Worm (Caenorhabditis elegans) whole organism, late embryonic: ENCODE measurements around the gene cyp-33B1.

ENCODE experiments used
- C08G9.2 ChIP-seq: sonication (generic microtip); optimal IDR thresholded peaks from 2 replicates; lab custom pipeline; 2016; ENCODE audit warnings: mild to moderate bottlenecking, missing genetic modification characterization, moderate library complexity, missing compliant biosample characterization
- F13H6.1 ChIP-seq: sonication (generic microtip); optimal IDR thresholded peaks from 2 replicates; lab custom pipeline; 2016; ENCODE audit warnings: missing genetic modification characterization, missing compliant biosample characterization
- K02D7.2 ChIP-seq: sonication (generic microtip); optimal IDR thresholded peaks from 2 replicates; lab custom pipeline; 2017; ENCODE audit warnings: mild to moderate bottlenecking, missing genetic modification characterization, missing compliant biosample characterization
- K09A11.1 ChIP-seq: sonication (generic microtip); optimal IDR thresholded peaks from 2 replicates; lab custom pipeline; 2017; ENCODE audit warnings: antibody characterized with exemption, mild to moderate bottlenecking, missing genetic modification characterization, missing compliant biosample characterization; ENCODE audit not compliant: insufficient read depth
- ama-1 ChIP-seq: fragments of 150-350 bp; optimal IDR thresholded peaks from 2 replicates; lab custom pipeline; 2014
- ceh-19 ChIP-seq: fragments of 200-800 bp; sonication (Bioruptor generic); optimal IDR thresholded peaks from 2 replicates; lab custom pipeline; 2018; ENCODE audit warnings: mild to moderate bottlenecking, missing genetic modification characterization, missing compliant biosample characterization
- ceh-24 ChIP-seq: sonication (generic microtip); optimal IDR thresholded peaks from 2 replicates; lab custom pipeline; 2016; ENCODE audit warnings: mild to moderate bottlenecking, missing genetic modification characterization, missing compliant biosample characterization
- ceh-30 ChIP-seq: fragments of 150-350 bp; optimal IDR thresholded peaks from 2 replicates; lab custom pipeline; 2014; ENCODE audit warnings: missing biosample characterization, missing genetic modification characterization
- ceh-31 ChIP-seq: sonication (generic microtip); optimal IDR thresholded peaks from 2 replicates; lab custom pipeline; 2016; ENCODE audit warnings: missing genetic modification characterization, missing compliant biosample characterization
- ceh-34 ChIP-seq: sonication (generic microtip); optimal IDR thresholded peaks from 2 replicates; lab custom pipeline; 2016; ENCODE audit warnings: mild to moderate bottlenecking, missing genetic modification characterization, missing compliant biosample characterization
- ceh-48 ChIP-seq: sonication (generic microtip); optimal IDR thresholded peaks from 2 replicates; lab custom pipeline; 2016; ENCODE audit warnings: missing genetic modification characterization, inconsistent platforms, missing compliant biosample characterization
- ceh-6 ChIP-seq: fragments of 200-800 bp; sonication (Bioruptor generic); optimal IDR thresholded peaks from 2 replicates; lab custom pipeline; 2018; ENCODE audit warnings: mild to moderate bottlenecking, missing genetic modification characterization, missing compliant biosample characterization
- ceh-9 ChIP-seq: sonication (generic microtip); optimal IDR thresholded peaks from 2 replicates; lab custom pipeline; 2016; ENCODE audit warnings: mild to moderate bottlenecking, missing genetic modification characterization, inconsistent platforms, missing compliant biosample characterization
- che-1 ChIP-seq: sonication (generic microtip); optimal IDR thresholded peaks from 2 replicates; lab custom pipeline; 2016; ENCODE audit warnings: mild to moderate bottlenecking, missing genetic modification characterization, missing compliant biosample characterization
- dve-1 ChIP-seq: sonication (generic microtip); optimal IDR thresholded peaks from 2 replicates; lab custom pipeline; 2017; ENCODE audit warnings: antibody characterized with exemption, mild to moderate bottlenecking, missing genetic modification characterization, missing compliant biosample characterization
- ets-4 ChIP-seq: sonication (generic microtip); optimal IDR thresholded peaks from 2 replicates; lab custom pipeline; 2016; ENCODE audit warnings: missing genetic modification characterization, missing compliant biosample characterization
- fax-1 ChIP-seq: sonication (generic microtip); optimal IDR thresholded peaks from 2 replicates; lab custom pipeline; 2016; ENCODE audit warnings: missing genotype, missing genetic modification characterization, missing compliant biosample characterization
- fkh-10 ChIP-seq: fragments of 150-350 bp; optimal IDR thresholded peaks from 2 replicates; lab custom pipeline; 2014; ENCODE audit warnings: missing biosample characterization, missing genetic modification reagents, missing genetic modification characterization
- hlh-15 ChIP-seq: sonication (generic microtip); optimal IDR thresholded peaks from 2 replicates; lab custom pipeline; 2016; ENCODE audit warnings: missing genetic modification characterization, missing compliant biosample characterization
- hlh-6 ChIP-seq: sonication (generic microtip); optimal IDR thresholded peaks from 2 replicates; lab custom pipeline; 2016; ENCODE audit warnings: missing genotype, missing genetic modification characterization, missing compliant biosample characterization
- hlh-8 ChIP-seq: sonication (generic microtip); optimal IDR thresholded peaks from 2 replicates; lab custom pipeline; 2016; ENCODE audit warnings: missing genotype, missing genetic modification characterization, missing compliant biosample characterization
- lim-6 ChIP-seq: sonication (generic microtip); optimal IDR thresholded peaks from 2 replicates; lab custom pipeline; 2016; ENCODE audit warnings: missing genetic modification characterization, missing compliant biosample characterization
- madf-2 ChIP-seq: sonication (generic microtip); optimal IDR thresholded peaks from 2 replicates; lab custom pipeline; 2017; ENCODE audit warnings: missing genetic modification characterization, missing compliant biosample characterization
- nfya-1 ChIP-seq: sonication (generic microtip); optimal IDR thresholded peaks from 2 replicates; lab custom pipeline; 2017; ENCODE audit warnings: missing genetic modification characterization, mild to moderate bottlenecking, missing compliant biosample characterization, antibody characterized with exemption, moderate library complexity
- nhr-11 ChIP-seq: fragments of 150-350 bp; optimal IDR thresholded peaks from 2 replicates; lab custom pipeline; 2014; ENCODE audit warnings: missing biosample characterization, missing genetic modification characterization
- nhr-232 ChIP-seq: sonication (generic microtip); optimal IDR thresholded peaks from 2 replicates; lab custom pipeline; 2016; ENCODE audit warnings: missing genetic modification characterization, missing compliant biosample characterization
- npax-4 ChIP-seq: sonication (generic microtip); optimal IDR thresholded peaks from 2 replicates; lab custom pipeline; 2016; ENCODE audit warnings: missing genetic modification characterization, missing compliant biosample characterization
- pha-4 ChIP-seq: fragments of 150-350 bp; optimal IDR thresholded peaks from 2 replicates; lab custom pipeline; 2018; ENCODE audit warnings: missing biosample characterization, missing genetic modification reagents, missing genetic modification characterization
- pqm-1 ChIP-seq: sonication (generic microtip); optimal IDR thresholded peaks from 2 replicates; lab custom pipeline; 2016; ENCODE audit warnings: missing genetic modification characterization, missing compliant biosample characterization
- pros-1 ChIP-seq: fragments of 150-350 bp; optimal IDR thresholded peaks from 2 replicates; lab custom pipeline; 2014; ENCODE audit warnings: missing biosample characterization, missing genetic modification reagents, missing genetic modification characterization
- ref-2 ChIP-seq: sonication (generic microtip); optimal IDR thresholded peaks from 2 replicates; lab custom pipeline; 2016; ENCODE audit warnings: missing genetic modification characterization, missing compliant biosample characterization
- rnt-1 ChIP-seq: sonication (generic microtip); optimal IDR thresholded peaks from 2 replicates; lab custom pipeline; 2016; ENCODE audit warnings: missing genetic modification characterization, missing compliant biosample characterization
- sdc-2 ChIP-seq: sonication (generic microtip); optimal IDR thresholded peaks from 2 replicates; lab custom pipeline; 2016; ENCODE audit warnings: missing genotype, missing genetic modification characterization, missing compliant biosample characterization
- syd-9 ChIP-seq: sonication (generic microtip); optimal IDR thresholded peaks from 2 replicates; lab custom pipeline; 2016; ENCODE audit warnings: mild to moderate bottlenecking, missing genetic modification characterization, moderate library complexity, missing compliant biosample characterization
- tbx-2 ChIP-seq: sonication (generic microtip); optimal IDR thresholded peaks from 2 replicates; lab custom pipeline; 2016; ENCODE audit warnings: missing genetic modification characterization, missing compliant biosample characterization
- tbx-7 ChIP-seq: sonication (generic microtip); optimal IDR thresholded peaks from 2 replicates; lab custom pipeline; 2016; ENCODE audit warnings: missing genotype, missing genetic modification characterization, missing compliant biosample characterization
- ttx-3 ChIP-seq: sonication (generic microtip); optimal IDR thresholded peaks from 2 replicates; lab custom pipeline; 2016; ENCODE audit warnings: missing genetic modification reagents, missing genetic modification characterization, missing compliant biosample characterization
- unc-3 ChIP-seq, 2 experiments: fragments of 200-800 bp in 1 of 2; sonication (Bioruptor generic) in 1 of 2; sonication (generic microtip) in 1 of 2; conservative IDR thresholded peaks in 1 of 2; optimal IDR thresholded peaks in 1 of 2; 2 replicates each; pipeline versions ENCODE4 v1.3.6 to Lab custom; 2016 to 2022; ENCODE audit warnings: missing compliant biosample characterization in 2 of 2, missing genetic modification characterization in 2 of 2, missing genetic modification reagents in 1 of 2
- unc-55 ChIP-seq: sonication (generic microtip); optimal IDR thresholded peaks from 2 replicates; lab custom pipeline; 2017; ENCODE audit warnings: missing biosample characterization, missing genetic modification reagents, missing genetic modification characterization
- zip-5 ChIP-seq: sonication (generic microtip); optimal IDR thresholded peaks from 2 replicates; lab custom pipeline; 2016; ENCODE audit warnings: missing genetic modification characterization, missing compliant biosample characterization

The cyp-33B1 gene

ce11 chrV:9053969-9054368, 12.8 kb downstream of the cyp-33B1 start, which contains the start of gene C25E10.8:
Gene C25E10.8, minus strand, starts transcription at chrV:9054069.
- TF ChIP-seq hlh-8 (tag; lab: Kevin White, UChicago) (no peak), K09A11.1 (tag; lab: Kevin White, UChicago) (no peak), ama-1 (lab: Kevin White, UChicago) (no peak), lim-6 (no peak), ttx-3 (tag; lab: Kevin White, UChicago) (no peak), ref-2 (no peak), fkh-10 (GFP tag; lab: Kevin White, UChicago) (no peak), ceh-19 (GFP tag; lab: Kevin White, UChicago) (no peak), K02D7.2 (tag; lab: Kevin White, UChicago) (no peak), hlh-15 (no peak), syd-9 (tag; lab: Kevin White, UChicago) (no peak)

DNA sequence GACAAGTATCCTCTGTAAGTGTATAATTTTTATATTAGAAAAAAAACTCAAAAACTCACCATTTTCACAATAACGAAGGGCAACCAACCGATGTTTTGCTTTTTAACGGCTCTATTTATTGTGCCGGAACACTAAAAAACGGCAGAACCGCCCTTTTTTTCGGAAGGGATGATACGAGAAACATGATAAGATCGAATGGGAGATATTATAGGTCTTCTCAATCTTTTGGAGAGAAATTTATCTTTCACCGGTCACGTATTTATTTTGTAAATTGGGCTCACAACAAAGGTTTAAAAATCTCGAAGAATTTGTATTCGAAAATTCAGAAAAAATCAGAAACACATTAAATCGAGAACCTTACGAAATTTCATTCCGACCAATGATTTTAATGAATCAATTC, 13.6 kb downstream of the cyp-33B1 start, which contains the start of gene swm-1:
Gene swm-1 (minus strand): TSS at position 101 of the 400 bp plus-strand sequence.
- no peak for TF ChIP-seq madf-2 (tag; lab: Kevin White, UChicago)
- TF ChIP-seq ama-1 (lab: Kevin White, UChicago) = no peak
- TF ChIP-seq ceh-30 (tag; lab: Kevin White, UChicago) = no peak

DNA sequence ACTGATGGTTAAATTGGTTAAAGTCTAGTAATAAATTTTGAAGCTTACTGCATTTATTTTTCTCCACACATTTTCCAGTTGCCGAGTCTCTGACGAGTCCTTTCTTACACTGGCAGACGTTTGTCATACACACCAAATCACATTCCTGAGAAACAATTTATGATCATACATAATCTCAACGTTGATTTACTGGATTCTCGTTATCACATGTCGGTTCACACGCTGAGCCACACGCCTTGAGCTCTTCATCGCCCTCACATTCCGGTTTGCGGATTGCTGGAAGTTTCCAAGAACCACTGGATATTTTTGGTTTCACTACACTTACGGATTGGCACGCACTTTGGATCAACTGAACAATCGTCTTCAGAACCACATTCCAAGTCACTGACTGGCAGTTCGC, 14.5 kb downstream of the cyp-33B1 start:
- TF ChIP-seq ceh-31 (no peak), hlh-8 (tag; lab: Kevin White, UChicago) (no peak), ceh-9 (no peak), pha-4 (tag; lab: Kevin White, UChicago) (no peak), ceh-48 (tag; lab: Kevin White, UChicago) (no peak), lim-6 (no peak), ceh-24 (tag; lab: Kevin White, UChicago) (no peak), pros-1 (tag; lab: Kevin White, UChicago) (no peak), unc-3 (GFP tag; conservative IDR thresholded peaks at IDR 0.05; lab: Robert Waterston, UW) (no peak), unc-3 (tag; optimal IDR thresholded peaks at IDR 0.05; lab: Kevin White, UChicago) (no peak), nhr-11 (tag; lab: Kevin White, UChicago) (no peak), ttx-3 (tag; lab: Kevin White, UChicago) (no peak), madf-2 (tag; lab: Kevin White, UChicago) (no peak), pqm-1 (tag; lab: Kevin White, UChicago) (no peak), nfya-1 (tag; lab: Kevin White, UChicago) (no peak), ets-4 (no peak), ceh-34 (tag; lab: Kevin White, UChicago) (no peak), C08G9.2 (tag; lab: Kevin White, UChicago) (no peak), tbx-7 (tag; lab: Kevin White, UChicago) (no peak), dve-1 (tag; lab: Kevin White, UChicago) (no peak), npax-4 (no peak)
- TF ChIP-seq, all 69 proteins: peak for 0

ce11 chrV:9056253-9056652, 15.1 kb downstream of the cyp-33B1 start, which contains the start of gene C25E10.10:
Gene C25E10.10, minus strand, starts transcription at chrV:9056353.
- TF ChIP-seq sdc-2 (tag; lab: Kevin White, UChicago) = no peak
- TF ChIP-seq rnt-1 (tag; lab: Kevin White, UChicago) = no peak
- no peak for TF ChIP-seq unc-55
- TF ChIP-seq che-1 (tag; lab: Kevin White, UChicago) = no peak
- TF ChIP-seq ceh-6 (GFP tag; lab: Kevin White, UChicago) = no peak
- TF ChIP-seq nhr-232 (tag; lab: Kevin White, UChicago) = no peak
- no peak for TF ChIP-seq zip-5 (tag; lab: Kevin White, UChicago)
- TF ChIP-seq hlh-6 = no peak
- no peak for TF ChIP-seq fax-1 (tag; lab: Kevin White, UChicago)
- TF ChIP-seq tbx-2 = no peak
- TF ChIP-seq F13H6.1 (tag; lab: Kevin White, UChicago) = no peak
